Fruit fly (Drosophila melanogaster) whole organism, wandering third instar larva: ENCODE measurements around the gene Miga.

Experiments
- Abd-B ChIP-seq: fragments of >200 bp; optimal IDR thresholded peaks from 2 replicates; lab custom pipeline; 2017; ENCODE audit warnings: missing biosample characterization, missing genetic modification characterization
- CG9705 ChIP-seq: fragments of 200-800 bp; sonication (Bioruptor generic); optimal IDR thresholded peaks from 2 replicates; lab custom pipeline; 2018; ENCODE audit warnings: missing biosample characterization, mild to moderate bottlenecking, missing genetic modification characterization
- CrebA ChIP-seq: fragments of 200-800 bp; sonication (Bioruptor generic); optimal IDR thresholded peaks from 2 replicates; lab custom pipeline; 2016; ENCODE audit warnings: missing biosample characterization, mild to moderate bottlenecking, missing genetic modification characterization, borderline replicate concordance
- Dfd ChIP-seq: fragments of >200 bp; optimal IDR thresholded peaks from 2 replicates; lab custom pipeline; 2017; ENCODE audit warnings: missing biosample characterization, missing genetic modification characterization
- Dif ChIP-seq: fragments of 200-275, 200-300 bp; sonication (Bioruptor generic); optimal IDR thresholded peaks from 2 replicates; lab custom pipeline; 2018; ENCODE audit warnings: missing biosample characterization, missing genetic modification characterization; ENCODE audit not compliant: partially characterized antibody
- HLH106 ChIP-seq: fragments of 200-800 bp; optimal IDR thresholded peaks from 3 replicates; lab custom pipeline; 2019; ENCODE audit warnings: missing biosample characterization, mild to moderate bottlenecking, missing genetic modification characterization, moderate library complexity
- Hnf4 ChIP-seq: fragments of 200-800 bp; sonication (Bioruptor generic); optimal IDR thresholded peaks from 2 replicates; lab custom pipeline; 2016; ENCODE audit warnings: missing biosample characterization, mild to moderate bottlenecking, missing genetic modification characterization
- Hr83 ChIP-seq: fragments of 200-300 bp; sonication (Bioruptor generic); optimal IDR thresholded peaks from 2 replicates; lab custom pipeline; 2016; ENCODE audit warnings: missing biosample characterization, mild to moderate bottlenecking, missing genetic modification characterization, moderate library complexity; ENCODE audit not compliant: poor library complexity, severe bottlenecking
- Jra ChIP-seq: sonication (Bioruptor generic); optimal IDR thresholded peaks from 2 replicates; lab custom pipeline; 2016; ENCODE audit warnings: missing biosample characterization, missing genetic modification characterization
- Myc ChIP-seq: fragments of >200 bp; optimal IDR thresholded peaks from 2 replicates; lab custom pipeline; 2017
- N ChIP-seq: fragments of >200 bp; optimal IDR thresholded peaks from 2 replicates; lab custom pipeline; 2018; ENCODE audit warnings: missing biosample characterization, missing external identifiers, missing genetic modification characterization
- OdsH ChIP-seq: fragments of 200-800 bp; sonication (Bioruptor generic); optimal IDR thresholded peaks from 2 replicates; lab custom pipeline; 2016; ENCODE audit warnings: missing biosample characterization, mild to moderate bottlenecking, missing genetic modification characterization
- Rel ChIP-seq, 2 experiments: fragments of 200-800 bp; sonication (Bioruptor generic) in 1 of 2; optimal IDR thresholded peaks; 2 replicates in 1 of 2; 3 replicates in 1 of 2; lab custom pipeline; 2016 to 2019; ENCODE audit warnings: mild to moderate bottlenecking in 2 of 2, missing biosample characterization in 2 of 2, missing genetic modification characterization in 2 of 2, moderate library complexity in 1 of 2
- Sp1 ChIP-seq: fragments of 200-800 bp; sonication (Bioruptor generic); optimal IDR thresholded peaks from 3 replicates; lab custom pipeline; 2019; ENCODE audit warnings: missing biosample characterization, mild to moderate bottlenecking, missing genetic modification characterization, moderate library complexity
- Vsx2 ChIP-seq: fragments of 200-300, 225-300 bp; sonication (Bioruptor generic); optimal IDR thresholded peaks from 2 replicates; lab custom pipeline; 2018; ENCODE audit warnings: missing biosample characterization, missing genetic modification characterization; ENCODE audit not compliant: partially characterized antibody
- br ChIP-seq: fragments of 200-800 bp; sonication (Bioruptor generic); optimal IDR thresholded peaks from 2 replicates; lab custom pipeline; 2016; ENCODE audit warnings: missing biosample characterization, missing genetic modification characterization
- brk ChIP-seq: fragments of 200-800 bp; sonication (Bioruptor generic); optimal IDR thresholded peaks from 2 replicates; lab custom pipeline; 2016; ENCODE audit warnings: missing biosample characterization, mild to moderate bottlenecking, missing genetic modification characterization
- dl ChIP-seq, 2 experiments: fragments of 175-275, 200-275 bp in 1 of 2; fragments of 200-275 bp in 1 of 2; sonication (Bioruptor generic); optimal IDR thresholded peaks; lab custom pipeline; 2018; ENCODE audit warnings: mild to moderate bottlenecking in 2 of 2, missing biosample characterization in 2 of 2, missing genetic modification characterization in 2 of 2, moderate library complexity in 2 of 2; ENCODE audit not compliant: partially characterized antibody in 2 of 2, insufficient read depth in 1 of 2
- dmrt93B ChIP-seq: fragments of 200-800 bp; sonication (Bioruptor generic); optimal IDR thresholded peaks from 2 replicates; lab custom pipeline; 2018; ENCODE audit warnings: missing biosample characterization, mild to moderate bottlenecking, missing genetic modification characterization
- dsf ChIP-seq: sonication (Bioruptor generic); optimal IDR thresholded peaks from 2 replicates; lab custom pipeline; 2016; ENCODE audit warnings: missing biosample characterization, missing genetic modification characterization, borderline replicate concordance
- ey ChIP-seq: fragments of 200-800 bp; sonication (Bioruptor generic); optimal IDR thresholded peaks from 2 replicates; lab custom pipeline; 2016; ENCODE audit warnings: missing biosample characterization, missing genetic modification characterization
- fru ChIP-seq: fragments of 200-800 bp; sonication (Bioruptor generic); optimal IDR thresholded peaks from 3 replicates; lab custom pipeline; 2016; ENCODE audit warnings: missing biosample characterization, mild to moderate bottlenecking, missing genetic modification characterization
- h ChIP-seq: fragments of 200-800 bp; sonication (Bioruptor generic); optimal IDR thresholded peaks from 3 replicates; lab custom pipeline; 2016; ENCODE audit warnings: missing biosample characterization, mild to moderate bottlenecking, missing genetic modification characterization
- jim ChIP-seq: fragments of 175-275, 200-325 bp; sonication (Bioruptor generic); optimal IDR thresholded peaks from 2 replicates; lab custom pipeline; 2016; ENCODE audit warnings: missing biosample characterization, mild to moderate bottlenecking, missing genetic modification characterization
- lola ChIP-seq: fragments of >200 bp; optimal IDR thresholded peaks from 2 replicates; lab custom pipeline; 2017; ENCODE audit warnings: missing biosample characterization, missing genetic modification characterization
- psq ChIP-seq: fragments of 200-800 bp; sonication (Bioruptor generic); optimal IDR thresholded peaks from 3 replicates; lab custom pipeline; 2017; ENCODE audit warnings: missing biosample characterization, mild to moderate bottlenecking, missing genetic modification characterization, moderate library complexity
- rgr ChIP-seq: fragments of 200-800 bp; sonication (Bioruptor generic); optimal IDR thresholded peaks from 3 replicates; lab custom pipeline; 2016; ENCODE audit warnings: missing biosample characterization, mild to moderate bottlenecking, missing genetic modification characterization
- sage ChIP-seq: fragments of 200-800 bp; sonication (Bioruptor generic); optimal IDR thresholded peaks from 2 replicates; lab custom pipeline; 2016; ENCODE audit warnings: missing biosample characterization, mild to moderate bottlenecking, missing genetic modification characterization
- sv ChIP-seq: fragments of 200-800 bp; sonication (Bioruptor generic); optimal IDR thresholded peaks from 3 replicates; lab custom pipeline; 2016; ENCODE audit warnings: missing biosample characterization, missing genetic modification characterization
- tai ChIP-seq: sonication (Bioruptor generic); optimal IDR thresholded peaks from 2 replicates; lab custom pipeline; 2016; ENCODE audit warnings: missing biosample characterization, missing genetic modification characterization
- usp ChIP-seq: fragments of >200 bp; optimal IDR thresholded peaks from 2 replicates; lab custom pipeline; 2017; ENCODE audit warnings: missing biosample characterization, missing genetic modification characterization

The Miga gene

dm6 chrX:8448171-8448570 lies 10.6 kb upstream of the Miga start:
- no peak for TF ChIP-seq OdsH (GFP tag; lab: Kevin White, UChicago)
- TF ChIP-seq rgr (GFP tag; lab: Kevin White, UChicago): no peak
- no peak for TF ChIP-seq Sp1 (GFP tag; lab: Kevin White, UChicago)
- TF ChIP-seq Jra (GFP tag; lab: Kevin White, UChicago): no peak
- TF ChIP-seq Rel (GFP tag; optimal IDR thresholded peaks at IDR 0.05; lab: Kevin White, UChicago): no peak
- no peak for TF ChIP-seq Rel (tag; optimal IDR thresholded peaks at IDR 0.05; lab: Kevin White, UChicago)
- no peak for TF ChIP-seq dmrt93B
- no peak for TF ChIP-seq brk (GFP tag; lab: Kevin White, UChicago)
- no peak for TF ChIP-seq fru (GFP tag; lab: Kevin White, UChicago)
- TF ChIP-seq N (GFP tag; lab: Kevin White, UChicago): no peak
- no peak for TF ChIP-seq psq (GFP tag; lab: Kevin White, UChicago)
- TF ChIP-seq br (GFP tag; lab: Kevin White, UChicago): no peak
- no peak for TF ChIP-seq sv

dm6 chrX:8447166-8447565 lies 9.5 kb upstream of the Miga start:
- TF ChIP-seq ey (GFP tag; lab: Kevin White, UChicago): no peak
- no peak for TF ChIP-seq Abd-B (GFP tag; lab: Kevin White, UChicago)
- no peak for TF ChIP-seq dl (GFP tag; optimal IDR thresholded peaks at IDR 0.05; lab: Kevin White, UChicago; ENCODE audit: insufficient read depth in 1 of 2, partially characterized antibody in 2 of 2)
- no peak for TF ChIP-seq Myc (lab: Kevin White, UChicago)
- no peak for TF ChIP-seq CrebA (GFP tag; lab: Kevin White, UChicago)
- no peak for TF ChIP-seq Vsx2
- TF ChIP-seq N (GFP tag; lab: Kevin White, UChicago): no peak
- TF ChIP-seq Jra (GFP tag; lab: Kevin White, UChicago): no peak
- TF ChIP-seq Dif (GFP tag; lab: Kevin White, UChicago): no peak
- no peak for TF ChIP-seq brk (GFP tag; lab: Kevin White, UChicago)
- TF ChIP-seq Rel (GFP tag; optimal IDR thresholded peaks at IDR 0.05; lab: Kevin White, UChicago): no peak
- no peak for TF ChIP-seq Rel (tag; optimal IDR thresholded peaks at IDR 0.05; lab: Kevin White, UChicago)
- TF ChIP-seq jim (GFP tag; lab: Kevin White, UChicago): no peak
- TF ChIP-seq Hnf4: no peak
- no peak for TF ChIP-seq br (GFP tag; lab: Kevin White, UChicago)
- no peak for TF ChIP-seq lola
- TF ChIP-seq, all 38 proteins: peak for 0

- TF ChIP-seq Sp1 (GFP tag; lab: Kevin White, UChicago): peak; percentile 9
- TF ChIP-seq tai: no peak
- peak; percentile 5 for TF ChIP-seq HLH106 (tag; lab: Kevin White, UChicago)
- no peak for TF ChIP-seq sage
Measured at dm6 chrX:8444883-8445572, 7.4 kb upstream of the Miga start.

dm6 chrX:8444279-8444678 lies 6.7 kb upstream of the Miga start:
- TF ChIP-seq lola: no peak
- no peak for TF ChIP-seq dsf (GFP tag; lab: Kevin White, UChicago)
- no peak for TF ChIP-seq h (GFP tag; lab: Kevin White, UChicago)
- no peak for TF ChIP-seq Sp1 (GFP tag; lab: Kevin White, UChicago)
- no peak for TF ChIP-seq Rel (GFP tag; optimal IDR thresholded peaks at IDR 0.05; lab: Kevin White, UChicago)
- TF ChIP-seq Rel (tag; optimal IDR thresholded peaks at IDR 0.05; lab: Kevin White, UChicago): no peak
- no peak for TF ChIP-seq Hr83
- TF ChIP-seq Vsx2: no peak
- TF ChIP-seq jim (GFP tag; lab: Kevin White, UChicago): no peak
- TF ChIP-seq usp (GFP tag; lab: Kevin White, UChicago): no peak
- TF ChIP-seq Dif (GFP tag; lab: Kevin White, UChicago): no peak
- no peak for TF ChIP-seq CG9705 (GFP tag; lab: Kevin White, UChicago)

- TF ChIP-seq Myc (lab: Kevin White, UChicago) (peak; percentile 50), Dfd (no peak)
Measured at dm6 chrX:8442912-8443311, 5.3 kb upstream of the Miga start.
